Worm (Caenorhabditis elegans): Measurements from ENCODE around the gene R151.1.

R151.1 gene

DNA sequence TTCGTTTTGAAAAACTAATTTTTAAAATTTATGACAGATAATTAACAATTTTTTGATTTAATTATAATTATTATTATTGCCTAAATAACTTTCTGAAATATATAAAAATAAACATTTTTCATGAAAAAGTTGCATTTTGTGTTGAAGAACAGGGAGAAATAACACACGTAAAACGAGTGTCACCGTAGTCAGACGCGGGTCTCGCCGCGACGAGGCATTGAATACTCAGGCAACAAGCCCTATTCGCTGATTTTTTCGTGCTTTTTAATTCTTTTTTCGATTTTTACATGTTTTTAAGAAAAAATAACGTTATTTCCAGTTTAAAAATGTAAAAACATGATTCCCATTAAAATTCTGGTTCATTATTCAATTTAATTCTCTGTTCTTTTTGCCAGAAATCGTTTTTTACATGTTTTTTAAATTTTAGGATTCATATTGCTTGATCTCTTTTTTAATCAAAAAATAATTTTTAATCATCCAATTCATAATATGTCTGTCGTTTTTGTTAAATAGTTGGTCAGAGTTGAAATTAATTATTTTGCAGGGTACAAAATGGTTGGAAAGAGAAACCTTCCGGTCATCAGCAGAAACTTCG lies 8.3 kb upstream of the R151.1 start, which contains the start of gene rpl-6 (continued):
- peak; percentile 77 for TF ChIP-seq skn-1 (tag; optimal IDR thresholded peaks at IDR 0.05)
- TF ChIP-seq fos-1 (tag; optimal IDR thresholded peaks at IDR 0.05): no peak
- no peak for TF ChIP-seq unc-39 (tag; optimal IDR thresholded peaks at IDR 0.05)
- peak; percentile 66 for TF ChIP-seq elt-2 (tag; optimal IDR thresholded peaks at IDR 0.05)
- peak; percentile 21 for TF ChIP-seq ceh-16 (tag; optimal IDR thresholded peaks at IDR 0.05)
- no peak for TF ChIP-seq ceh-82 (tag; optimal IDR thresholded peaks at IDR 0.05)
- peak; percentile 93 for TF ChIP-seq lin-15B (tag; optimal IDR thresholded peaks at IDR 0.05)
- TF ChIP-seq fkh-10 (GFP tag; optimal IDR thresholded peaks at IDR 0.05): peak; percentile 14
- peak; percentile 66 for TF ChIP-seq egl-5 (tag; optimal IDR thresholded peaks at IDR 0.05)

DNA sequence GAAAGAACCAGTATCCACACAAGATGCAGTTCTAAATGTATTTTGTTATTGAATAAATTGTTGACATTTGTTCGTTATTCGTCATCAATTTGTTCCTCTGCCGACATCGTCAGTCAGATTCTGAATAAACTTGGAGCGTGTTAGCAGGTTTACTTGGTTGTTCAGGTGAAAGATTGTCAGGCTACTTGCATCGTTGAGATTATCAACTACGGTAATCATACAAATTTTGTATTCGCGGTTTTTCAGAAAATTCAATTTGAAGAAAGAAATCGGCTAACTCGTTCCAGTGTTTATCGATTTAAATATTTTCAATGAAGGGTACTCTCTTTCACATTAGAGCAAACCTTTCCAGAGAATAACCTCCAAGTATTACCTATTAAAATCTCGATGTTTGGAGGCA lies 6.6 kb upstream of the R151.1 start, which contains the start of gene R151.2:
R151.2 (plus strand) TSS at position 247 of the 400 bp plus-strand sequence.
- no peak for TF ChIP-seq lsy-12 (tag; optimal IDR thresholded peaks at IDR 0.05)
- TF ChIP-seq nhr-25 (tag; optimal IDR thresholded peaks at IDR 0.05): no peak
- no peak for TF ChIP-seq pha-4 (tag; optimal IDR thresholded peaks at IDR 0.05)
- TF ChIP-seq sea-2 (GFP tag; optimal IDR thresholded peaks at IDR 0.05): no peak
- no peak for TF ChIP-seq egl-5 (tag; optimal IDR thresholded peaks at IDR 0.05)
- TF ChIP-seq fos-1 (tag; optimal IDR thresholded peaks at IDR 0.05): peak; percentile 10
- TF ChIP-seq unc-39 (tag; optimal IDR thresholded peaks at IDR 0.05): no peak
- no peak for TF ChIP-seq mml-1 (tag; optimal IDR thresholded peaks at IDR 0.05)

DNA sequence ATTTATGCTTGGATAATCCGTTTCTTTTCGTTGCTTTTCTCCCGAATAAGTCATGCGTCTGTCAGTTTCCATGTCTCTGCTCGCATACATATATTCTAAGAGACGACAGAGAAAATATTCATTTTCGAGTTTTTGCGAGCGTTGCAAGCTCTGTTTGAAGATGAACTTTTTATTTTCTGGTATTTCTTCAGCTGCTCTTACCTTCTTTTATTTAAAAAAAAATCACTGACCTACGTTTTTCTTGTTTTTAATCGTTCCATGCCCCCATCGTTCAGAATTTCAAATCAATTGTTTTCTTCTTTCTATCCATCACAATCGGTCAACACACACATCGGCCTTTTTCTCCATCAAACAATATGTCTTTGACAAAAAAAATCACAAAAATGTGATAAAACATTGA lies 5.8 kb upstream of the R151.1 start:
- TF ChIP-seq ceh-28 (tag; optimal IDR thresholded peaks at IDR 0.05) (no peak), pqm-1 (tag; optimal IDR thresholded peaks at IDR 0.05) (no peak), nhr-12 (tag; optimal IDR thresholded peaks at IDR 0.05) (no peak), eor-1 (tag; optimal IDR thresholded peaks at IDR 0.05) (no peak), mdl-1 (tag; optimal IDR thresholded peaks at IDR 0.05) (no peak), ceh-82 (tag; optimal IDR thresholded peaks at IDR 0.05) (no peak), egl-27 (tag; optimal IDR thresholded peaks at IDR 0.05) (no peak), ama-1 (optimal IDR thresholded peaks at IDR 0.05) (no peak), fkh-2 (tag; optimal IDR thresholded peaks at IDR 0.05) (no peak), nhr-237 (tag; optimal IDR thresholded peaks at IDR 0.05) (no peak), nhr-25 (tag; optimal IDR thresholded peaks at IDR 0.05) (no peak), lsy-12 (tag; optimal IDR thresholded peaks at IDR 0.05) (no peak), fkh-10 (GFP tag; optimal IDR thresholded peaks at IDR 0.05) (no peak)

DNA sequence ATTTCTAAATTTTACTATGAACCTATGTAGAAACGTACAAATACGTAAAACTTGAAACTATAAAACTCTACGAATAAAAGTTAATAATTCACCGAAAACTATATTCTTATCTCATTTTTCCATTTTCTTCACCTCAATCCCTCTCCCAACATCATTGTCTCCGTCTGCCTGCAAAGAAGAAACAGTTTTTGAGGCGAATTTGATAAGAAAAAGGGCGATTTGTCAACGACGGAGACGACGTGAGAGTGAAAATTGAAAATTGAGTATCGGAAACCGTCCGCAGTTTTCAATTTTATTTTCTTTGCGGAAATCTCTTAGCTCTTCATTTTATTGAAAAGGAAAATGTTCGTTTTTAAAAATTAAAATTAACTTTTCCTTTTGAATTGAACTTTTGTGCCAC lies 4.3 kb upstream of the R151.1 start:
- TF ChIP-seq jun-1 (tag; optimal IDR thresholded peaks at IDR 0.05) (no peak), elt-2 (tag; optimal IDR thresholded peaks at IDR 0.05) (peak; percentile 61), elt-3 (tag; optimal IDR thresholded peaks at IDR 0.05) (no peak), pqm-1 (tag; optimal IDR thresholded peaks at IDR 0.05) (peak; percentile 81)

DNA sequence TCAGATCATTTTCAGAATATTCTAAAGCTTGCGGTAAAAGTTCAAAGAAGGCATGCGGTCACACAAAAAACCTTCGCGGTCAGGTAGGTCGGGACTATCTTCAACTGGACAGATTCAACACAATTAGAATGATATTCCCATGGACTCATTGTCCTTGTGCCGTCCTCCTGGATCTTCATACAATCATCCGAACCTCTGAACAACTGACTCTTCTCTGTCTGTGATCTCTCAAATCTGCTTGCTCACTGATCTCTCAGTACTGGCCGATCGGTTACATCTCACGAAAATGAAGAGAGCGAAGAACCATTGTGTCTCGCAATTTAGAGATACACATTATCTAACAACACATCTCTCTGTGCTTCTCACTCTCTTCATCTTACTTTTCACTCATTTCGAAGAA lies 794 bp upstream of the R151.1 start:
- TF ChIP-seq nhr-12 (tag; optimal IDR thresholded peaks at IDR 0.05) (no peak), lin-39 (tag; optimal IDR thresholded peaks at IDR 0.05) (peak; percentile 16)

DNA sequence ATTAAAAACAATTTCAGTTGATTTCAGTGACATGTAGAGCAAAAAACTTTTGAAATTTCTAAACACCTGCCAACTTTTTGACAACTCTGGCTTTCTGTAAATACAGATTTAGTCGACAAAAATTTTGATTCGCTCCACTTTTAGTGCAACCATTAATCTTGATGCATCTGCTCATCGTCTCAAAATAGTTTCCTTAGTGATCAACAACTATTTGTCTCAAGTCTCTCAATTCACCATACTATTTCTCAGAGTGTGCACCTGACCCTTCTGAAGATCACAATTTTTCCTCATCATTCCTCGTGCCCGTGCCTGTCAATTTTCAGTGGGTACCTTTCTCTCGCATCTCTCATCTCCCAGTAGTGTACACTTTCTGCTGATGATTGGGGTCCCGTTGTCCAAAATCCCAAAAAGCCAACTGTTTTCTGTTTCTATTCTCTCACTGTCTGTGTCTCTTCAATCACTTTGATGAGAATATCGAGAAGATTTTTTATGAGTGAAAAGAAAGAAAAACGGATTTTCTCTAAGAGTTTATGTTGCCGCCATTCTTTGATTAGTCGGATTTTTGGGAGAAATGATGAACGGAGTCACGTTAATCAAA lies 697 bp downstream of the R151.1 start:
- TF ChIP-seq pha-4 (tag; optimal IDR thresholded peaks at IDR 0.05): no peak
- TF ChIP-seq daf-12 (tag; optimal IDR thresholded peaks at IDR 0.05): no peak
- no peak for TF ChIP-seq hmg-11 (tag; optimal IDR thresholded peaks at IDR 0.05)
- no peak for TF ChIP-seq mml-1 (tag; optimal IDR thresholded peaks at IDR 0.05)
- no peak for TF ChIP-seq eor-1 (tag; optimal IDR thresholded peaks at IDR 0.05)
- TF ChIP-seq snpc-4 (tag; optimal IDR thresholded peaks at IDR 0.05): no peak
- peak; percentile 34 for TF ChIP-seq nfya-1 (tag; optimal IDR thresholded peaks at IDR 0.05; ENCODE audit: insufficient read depth)
- peak; percentile 3 for TF ChIP-seq egl-5 (tag; optimal IDR thresholded peaks at IDR 0.05)
- TF ChIP-seq zag-1 (tag; optimal IDR thresholded peaks at IDR 0.05): no peak
- peak; percentile 38 for TF ChIP-seq lin-15B (tag; optimal IDR thresholded peaks at IDR 0.05)
- TF ChIP-seq sea-2 (GFP tag; optimal IDR thresholded peaks at IDR 0.05): no peak
- TF ChIP-seq ama-1 (optimal IDR thresholded peaks at IDR 0.05): no peak
- peak; percentile 12 for TF ChIP-seq nhr-11 (tag; optimal IDR thresholded peaks at IDR 0.05)
- no peak for TF ChIP-seq ztf-4 (tag; optimal IDR thresholded peaks at IDR 0.05)
- no peak for TF ChIP-seq nhr-23 (tag; optimal IDR thresholded peaks at IDR 0.05)
- no peak for TF ChIP-seq aly-2 (tag; optimal IDR thresholded peaks at IDR 0.05)
- peak; percentile 48 for TF ChIP-seq unc-62 (GFP tag; optimal IDR thresholded peaks at IDR 0.05)
- no peak for TF ChIP-seq nhr-67 (tag; optimal IDR thresholded peaks at IDR 0.05)
- TF ChIP-seq elt-1 (tag; optimal IDR thresholded peaks at IDR 0.05): no peak
- TF ChIP-seq elt-3 (tag; optimal IDR thresholded peaks at IDR 0.05): no peak
- TF ChIP-seq ZK546.5 (tag; optimal IDR thresholded peaks at IDR 0.05): no peak
- TF ChIP-seq nhr-237 (tag; optimal IDR thresholded peaks at IDR 0.05): no peak
- peak; percentile 33 for TF ChIP-seq fkh-2 (tag; optimal IDR thresholded peaks at IDR 0.05)

Data from whole organism, L3 larva.